Worm (Caenorhabditis elegans) whole organism, L4 larva: ENCODE results near the gene fipr-16.

Experiments
- D1046.2 ChIP-seq: fragments of 200-800 bp; sonication (Bioruptor generic); IDR thresholded peaks from 2 replicates; pipeline ENCODE4 v1.3.6; 2022; ENCODE audit warnings: missing genetic modification characterization, missing compliant biosample characterization
- Y5F2A.4 ChIP-seq: fragments of 200-800 bp; sonication (Bioruptor generic); optimal IDR thresholded peaks from 2 replicates; lab custom pipeline; 2018; ENCODE audit warnings: mild to moderate bottlenecking, missing genetic modification characterization, missing compliant biosample characterization
- Y75B8A.6 ChIP-seq: fragments of 200-800 bp; sonication (Bioruptor generic); IDR thresholded peaks from 2 replicates; pipeline ENCODE4 v1.3.6; 2022; ENCODE audit warnings: missing genetic modification reagents, missing genetic modification characterization, missing compliant biosample characterization
- ZK337.2 ChIP-seq: fragments of 200-800 bp; sonication (Bioruptor generic); IDR thresholded peaks from 2 replicates; pipeline ENCODE4 v1.3.6; 2022; ENCODE audit warnings: missing genetic modification reagents, missing genetic modification characterization, missing compliant biosample characterization
- ZK546.5 ChIP-seq, 2 experiments: sonication (generic microtip); optimal IDR thresholded peaks; 2 replicates each; lab custom pipeline; 2017; ENCODE audit warnings: missing biosample characterization in 2 of 2, missing genetic modification characterization in 2 of 2
- aha-1 ChIP-seq: fragments of 150-350 bp; peaks from one replicate; lab custom pipeline; 2014; ENCODE audit warnings: missing biosample characterization, missing genetic modification characterization
- ceh-44 ChIP-seq: fragments of 200-800 bp; sonication (Bioruptor generic); IDR thresholded peaks from 2 replicates; pipeline ENCODE4 v1.3.6; 2022; ENCODE audit warnings: missing genetic modification reagents, missing genetic modification characterization, missing compliant biosample characterization
- ceh-62 ChIP-seq: sonication (generic microtip); optimal IDR thresholded peaks from 2 replicates; lab custom pipeline; 2017; ENCODE audit warnings: missing biosample characterization, missing genetic modification characterization
- cey-2 ChIP-seq: sonication (generic microtip); optimal IDR thresholded peaks from 3 replicates; lab custom pipeline; 2017; ENCODE audit warnings: missing genetic modification characterization, mild to moderate bottlenecking, missing compliant biosample characterization, antibody characterized with exemption, borderline replicate concordance; ENCODE audit not compliant: insufficient read depth
- duxl-1 ChIP-seq: sonication (generic microtip); optimal IDR thresholded peaks from 2 replicates; lab custom pipeline; 2016; ENCODE audit warnings: mild to moderate bottlenecking, missing genetic modification characterization, moderate library complexity, missing compliant biosample characterization; ENCODE audit not compliant: poor library complexity
- dve-1 ChIP-seq: sonication (generic microtip); optimal IDR thresholded peaks from 2 replicates; lab custom pipeline; 2017; ENCODE audit warnings: antibody characterized with exemption, mild to moderate bottlenecking, missing genetic modification characterization, missing compliant biosample characterization; ENCODE audit not compliant: insufficient read depth
- gei-8 ChIP-seq: fragments of 200-800 bp; sonication (Bioruptor generic); optimal IDR thresholded peaks from 2 replicates; lab custom pipeline; 2018; ENCODE audit warnings: mild to moderate bottlenecking, missing genetic modification characterization, missing compliant biosample characterization
- hlh-11 ChIP-seq: fragments of 200-800 bp; sonication (Bioruptor generic); optimal IDR thresholded peaks from 2 replicates; lab custom pipeline; 2018; ENCODE audit warnings: mild to moderate bottlenecking, missing genetic modification characterization, missing compliant biosample characterization
- jun-1 ChIP-seq: fragments of 150-350 bp; optimal IDR thresholded peaks from 2 replicates; lab custom pipeline; 2014; ENCODE audit warnings: missing biosample characterization, missing genetic modification reagents, missing genetic modification characterization
- lin-15B ChIP-seq: fragments of 150-350 bp; sonication (generic microtip); optimal IDR thresholded peaks from 3 replicates; lab custom pipeline; 2014; ENCODE audit warnings: missing biosample characterization, missing genetic modification characterization
- lin-38 ChIP-seq: fragments of 200-800 bp; sonication (Bioruptor generic); IDR thresholded peaks from 2 replicates; pipeline ENCODE4 v1.3.6; 2022; ENCODE audit warnings: missing genetic modification reagents, missing genetic modification characterization, missing compliant biosample characterization
- mep-1 ChIP-seq: fragments of 150-350 bp; sonication (generic microtip); optimal IDR thresholded peaks from 3 replicates; lab custom pipeline; 2014; ENCODE audit warnings: missing biosample characterization, missing genetic modification characterization
- mxl-3 ChIP-seq: fragments of 200-800 bp; sonication (Bioruptor generic); optimal IDR thresholded peaks from 2 replicates; lab custom pipeline; 2018; ENCODE audit warnings: mild to moderate bottlenecking, missing genetic modification characterization, missing compliant biosample characterization
- nhr-10 ChIP-seq: fragments of 150-350 bp; optimal IDR thresholded peaks from 2 replicates; lab custom pipeline; 2014; ENCODE audit warnings: missing biosample characterization, missing genetic modification characterization
- nhr-111 ChIP-seq: fragments of 200-800 bp; sonication (Bioruptor generic); optimal IDR thresholded peaks from 2 replicates; lab custom pipeline; 2018; ENCODE audit warnings: mild to moderate bottlenecking, missing genetic modification characterization, missing compliant biosample characterization
- nhr-25 ChIP-seq: sonication (generic microtip); optimal IDR thresholded peaks from 2 replicates; lab custom pipeline; 2017; ENCODE audit warnings: missing genetic modification characterization, mild to moderate bottlenecking, missing compliant biosample characterization, antibody characterized with exemption, moderate library complexity, borderline replicate concordance; ENCODE audit not compliant: insufficient read depth
- nhr-28 ChIP-seq: fragments of 150-350 bp; optimal IDR thresholded peaks from 2 replicates; lab custom pipeline; 2014; ENCODE audit warnings: missing biosample characterization, missing genetic modification characterization
- nhr-41 ChIP-seq: fragments of 200-800 bp; sonication (Bioruptor generic); IDR thresholded peaks from 2 replicates; pipeline ENCODE4 v1.3.6; 2022; ENCODE audit warnings: missing genetic modification reagents, missing genetic modification characterization, missing compliant biosample characterization
- nhr-76 ChIP-seq: fragments of 150-350 bp; optimal IDR thresholded peaks from 2 replicates; lab custom pipeline; 2014; ENCODE audit warnings: missing biosample characterization, missing genetic modification characterization
- php-3 ChIP-seq: fragments of 200-800 bp; sonication (Bioruptor generic); IDR thresholded peaks from 2 replicates; pipeline ENCODE4 v1.3.6; 2022; ENCODE audit warnings: missing genetic modification reagents, missing genetic modification characterization, missing compliant biosample characterization
- set-16 ChIP-seq: fragments of 200-800 bp; sonication (Bioruptor generic); IDR thresholded peaks from 2 replicates; pipeline ENCODE4 v1.3.6; 2022; ENCODE audit warnings: missing genetic modification reagents, missing genetic modification characterization, missing compliant biosample characterization
- unc-39 ChIP-seq: sonication (generic microtip); optimal IDR thresholded peaks from 2 replicates; lab custom pipeline; 2017; ENCODE audit warnings: missing biosample characterization, missing genetic modification characterization
- unc-62 ChIP-seq, 3 experiments: fragments of 150-350 bp in 1 of 3; sonication (generic microtip); optimal IDR thresholded peaks in 2 of 3; peaks in 1 of 3; 1 replicate in 1 of 3; 2 replicates in 2 of 3; lab custom pipeline; 2014 to 2017; ENCODE audit warnings: missing biosample characterization in 3 of 3, missing genetic modification characterization in 3 of 3, missing genetic modification reagents in 3 of 3, missing genotype in 1 of 3
- zag-1 ChIP-seq: fragments of 150-350 bp; optimal IDR thresholded peaks from 2 replicates; lab custom pipeline; 2014; ENCODE audit warnings: missing biosample characterization, missing genetic modification characterization
- zip-11 ChIP-seq: fragments of 200-800 bp; sonication (Bioruptor generic); IDR thresholded peaks from 2 replicates; pipeline ENCODE4 v1.3.6; 2022; ENCODE audit warnings: missing genetic modification characterization, missing compliant biosample characterization

Gene fipr-16

DNA sequence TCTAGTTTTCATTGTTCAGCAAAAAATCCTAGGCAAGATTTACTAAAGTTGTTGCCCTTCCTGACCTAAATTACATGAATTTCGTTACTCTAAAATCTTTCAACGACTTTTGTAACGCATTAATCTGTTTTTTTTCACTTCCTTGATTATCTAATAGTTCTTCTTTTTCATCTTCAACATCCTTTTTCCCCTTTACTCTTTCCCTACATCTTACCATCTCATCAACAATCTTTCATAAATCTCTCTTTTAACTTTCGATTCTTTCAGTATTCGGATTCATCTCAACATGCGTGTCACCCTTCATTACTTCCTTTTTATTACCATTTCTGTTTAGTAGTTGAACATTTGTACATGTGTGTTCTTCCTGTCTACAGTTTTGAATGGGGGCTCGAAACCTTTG lies 16.9 kb downstream of the fipr-16 start:
- TF ChIP-seq nhr-28 (no peak), Y75B8A.6 (GFP tag; lab: Robert Waterston, UW) (no peak), ceh-44 (GFP tag; lab: Robert Waterston, UW) (no peak), mxl-3 (GFP tag; lab: Kevin White, UChicago) (no peak), php-3 (GFP tag; lab: Robert Waterston, UW) (no peak), mep-1 (tag; lab: Kevin White, UChicago) (no peak), nhr-10 (tag; lab: Kevin White, UChicago) (no peak), lin-15B (no peak), nhr-76 (no peak)

DNA sequence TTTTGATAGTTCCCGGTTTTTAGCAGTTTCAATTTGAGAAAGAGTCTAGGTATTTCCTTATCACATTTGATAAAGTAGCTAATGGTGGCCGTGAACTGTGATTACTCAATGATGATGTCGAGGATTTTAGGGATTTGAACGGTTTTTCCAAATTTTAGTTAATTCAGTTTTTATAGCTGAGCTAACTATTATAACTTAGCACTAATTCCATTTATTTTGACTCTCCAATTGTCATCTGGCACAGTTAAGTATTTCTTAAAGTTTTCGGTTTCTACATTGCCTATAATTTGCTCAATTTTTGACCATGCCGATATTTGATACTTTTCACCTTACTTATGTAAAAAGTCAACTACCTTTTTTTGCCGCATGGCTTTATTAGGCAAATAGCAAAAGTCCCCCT lies 17.5 kb downstream of the fipr-16 start:
- TF ChIP-seq unc-62 (GFP tag; optimal IDR thresholded peaks at IDR 0.05 in 1 of 2; lab: Kevin White, UChicago) (peak in 1 of 2 experiments; percentile 90), unc-62 (tag; optimal IDR thresholded peaks at IDR 0.05; lab: Kevin White, UChicago) (no peak), nhr-41 (GFP tag; lab: Robert Waterston, UW) (no peak)

DNA sequence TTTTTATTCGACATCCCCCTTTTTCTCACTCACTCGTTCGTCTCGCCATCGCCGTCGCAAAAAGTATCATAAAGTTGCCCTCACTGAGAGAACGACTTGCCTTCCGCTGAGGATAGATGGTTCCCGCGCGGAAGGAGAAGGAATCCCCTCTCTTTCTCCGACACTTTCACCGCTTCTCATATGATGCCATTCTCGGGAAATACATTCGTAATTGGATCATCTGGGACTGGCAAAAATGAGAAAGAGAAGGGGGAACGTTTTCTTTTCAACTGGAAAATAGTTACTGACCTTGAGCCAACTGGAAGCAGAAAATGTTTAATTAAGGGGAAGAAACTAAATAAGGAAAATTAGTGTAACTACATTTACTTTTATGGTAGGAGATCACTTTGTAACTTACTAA lies 18.9 kb downstream of the fipr-16 start:
- TF ChIP-seq ZK337.2 (0 out of 2 replicates have a peak, but pooled peaks have one; percentile 18), nhr-10 (tag; lab: Kevin White, UChicago) (no peak), hlh-11 (tag; lab: Kevin White, UChicago) (peak; percentile 13)

DNA sequence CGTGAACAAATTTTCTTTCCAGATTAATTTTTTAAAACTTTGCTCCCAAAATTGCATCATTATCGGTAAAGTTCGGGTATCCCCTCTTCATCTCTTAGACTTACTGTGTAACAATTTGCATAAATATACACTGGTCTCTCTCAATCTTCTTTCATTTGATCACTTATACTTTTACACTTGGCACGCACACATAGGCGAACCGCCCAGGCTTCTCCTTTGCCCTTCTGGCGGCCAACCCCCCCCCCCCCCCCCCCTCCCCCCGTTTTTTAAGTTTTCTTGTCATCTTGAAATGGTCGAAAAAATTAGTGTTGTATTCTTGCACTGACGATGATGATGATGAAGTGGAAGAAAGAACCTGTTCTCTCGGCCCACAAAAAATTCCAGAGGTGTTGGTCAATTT lies 20.5 kb downstream of the fipr-16 start:
- TF ChIP-seq dve-1 (tag; lab: Kevin White, UChicago), result no peak
- TF ChIP-seq set-16, result peak; percentile 83; the same call in 1 of the 2 replicates

DNA sequence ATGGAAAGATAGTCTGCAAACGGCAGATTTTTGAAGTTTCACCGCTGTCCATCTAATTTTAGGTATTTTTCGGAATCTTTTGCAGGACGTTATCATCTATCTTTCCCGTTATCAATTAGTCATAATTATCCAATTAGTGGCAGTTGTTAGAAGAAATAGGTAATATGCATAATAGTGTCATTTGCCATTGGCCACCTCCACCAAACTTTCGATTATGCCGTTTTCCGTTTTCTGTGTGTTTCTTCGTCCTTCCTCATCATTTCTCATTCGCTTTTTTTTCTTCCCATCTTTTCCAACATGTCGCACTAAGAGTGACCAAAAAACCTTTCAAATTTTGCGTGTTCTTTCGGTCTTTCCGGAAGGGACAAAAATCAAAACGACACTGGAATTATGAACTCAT lies 26.4 kb downstream of the fipr-16 start:
- TF ChIP-seq Y5F2A.4 (no peak), nhr-111 (GFP tag; lab: Kevin White, UChicago) (no peak), nhr-25 (tag; lab: Kevin White, UChicago) (no peak), nhr-28 (no peak), D1046.2 (no peak), unc-39 (no peak), ZK546.5 (tag; optimal IDR thresholded peaks at IDR 0.05; lab: Kevin White, UChicago) (no peak), jun-1 (no peak), ZK337.2 (no peak), aha-1 (tag; lab: Kevin White, UChicago) (no peak)

DNA sequence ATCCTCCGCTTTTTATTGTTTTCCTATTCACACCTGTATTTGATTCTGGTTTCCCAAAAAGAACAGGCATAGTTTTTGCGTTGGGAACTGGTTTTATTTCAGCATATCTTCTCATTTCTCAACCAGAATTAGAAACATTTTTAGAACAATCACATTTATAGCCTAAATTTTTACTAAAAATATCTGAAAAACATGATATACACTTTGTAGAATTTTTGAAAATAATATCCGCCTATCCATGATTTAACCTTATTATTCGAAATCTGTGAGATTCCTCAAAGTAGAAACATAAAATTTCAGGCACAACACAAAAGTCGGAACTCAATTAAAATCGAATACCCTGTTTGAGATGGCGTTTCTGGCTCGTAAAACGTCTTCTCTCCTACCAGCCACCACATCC lies 29.9 kb downstream of the fipr-16 start, which contains the start of gene acdh-6:
Gene acdh-6, plus strand, starts transcription at position 301 of the 400 bp plus-strand sequence.
- TF ChIP-seq cey-2 (tag; lab: Kevin White, UChicago) (no peak), php-3 (GFP tag; lab: Robert Waterston, UW) (no peak), duxl-1 (tag; lab: Kevin White, UChicago) (no peak), aha-1 (tag; lab: Kevin White, UChicago) (no peak), zip-11 (no peak), ceh-62 (tag; lab: Kevin White, UChicago) (no peak), lin-38 (no peak), zag-1 (tag; lab: Kevin White, UChicago) (no peak), Y5F2A.4 (no peak), gei-8 (GFP tag; lab: Kevin White, UChicago) (no peak)
